Worm (Caenorhabditis elegans) whole organism, dauer: ENCODE measurements around the gene C26E6.1.
"Not testable (repeated sequence)": the region's sequence is repeated elsewhere in the genome, so short reads cannot be mapped to it uniquely, and the experiment has no call there.

Source experiments
- unc-62 ChIP-seq: sonication (generic microtip); optimal IDR thresholded peaks from 2 replicates; lab custom pipeline; 2017; ENCODE audit warnings: missing biosample characterization, missing genetic modification reagents, missing genetic modification characterization

The C26E6.1 gene

DNA sequence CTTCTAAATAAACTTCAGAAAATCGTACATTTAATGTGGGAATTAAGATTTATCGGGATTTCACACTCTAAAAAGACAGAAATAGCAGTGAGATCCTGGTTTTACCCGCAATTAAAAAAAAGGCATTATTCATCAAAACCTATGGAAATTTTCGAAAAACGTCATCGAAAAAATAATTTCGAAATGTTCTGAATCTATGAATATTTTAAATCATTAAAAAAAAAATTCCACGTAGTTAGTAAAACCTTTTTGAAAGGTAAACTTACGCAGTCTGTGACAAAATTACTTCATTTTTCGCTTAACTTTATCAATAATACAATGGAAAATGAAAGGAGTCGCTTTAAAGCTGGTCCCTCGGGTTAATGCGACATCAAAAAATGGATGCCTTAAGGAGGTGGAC is at the start of gene C26E6.1:
C26E6.1 (plus strand) TSS at position 301 of the 400 bp plus-strand sequence.
- no peak for TF ChIP-seq unc-62 (GFP tag; lab: Kevin White, UChicago)

DNA sequence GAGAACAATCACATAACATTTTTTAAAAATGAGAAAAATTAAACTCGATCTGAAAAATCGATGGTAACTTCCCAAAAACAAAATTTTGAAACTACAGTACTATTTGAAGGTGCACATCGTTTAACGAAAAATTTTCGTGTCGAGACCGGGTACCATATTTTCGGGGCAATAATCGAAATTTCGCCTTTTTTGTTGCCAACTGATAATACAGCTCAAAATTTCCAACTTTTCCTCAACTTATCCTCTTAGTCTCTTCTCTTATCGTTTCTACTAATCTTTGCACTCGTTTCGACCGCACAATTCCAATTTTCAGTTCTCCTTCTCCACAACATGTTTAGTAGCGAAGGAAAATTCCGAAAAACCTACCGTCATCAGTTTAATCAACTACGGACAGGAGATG is 49.8 kb upstream of the C26E6.1 start, which contains the start of gene rom-1:
rom-1 (plus strand) TSS at position 301 of the 400 bp plus-strand sequence.
- TF ChIP-seq unc-62 (GFP tag; lab: Kevin White, UChicago): no peak

DNA sequence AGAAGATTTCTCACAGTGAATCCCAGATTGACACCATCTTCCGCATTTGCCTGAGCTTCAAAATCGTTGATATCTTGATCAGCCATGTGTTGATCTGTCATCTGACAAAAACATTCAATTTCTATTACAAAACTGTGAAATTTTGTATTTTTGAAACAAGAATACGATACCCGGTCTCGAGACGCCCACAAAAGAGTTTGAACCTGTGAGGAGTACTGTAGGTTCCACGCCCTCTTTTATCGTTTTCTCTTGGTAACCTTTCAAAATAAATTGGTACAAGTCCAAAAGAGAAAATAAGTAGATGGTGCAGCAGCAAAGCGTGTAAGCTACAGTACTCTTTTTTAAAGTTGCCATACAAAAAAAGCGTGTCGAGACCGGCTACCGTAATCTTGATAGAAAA is 46.7 kb upstream of the C26E6.1 start, which contains the start of gene F26F4.12:
F26F4.12 (minus strand) TSS at position 101 of the 400 bp plus-strand sequence.
- no peak for TF ChIP-seq unc-62 (GFP tag; lab: Kevin White, UChicago)

DNA sequence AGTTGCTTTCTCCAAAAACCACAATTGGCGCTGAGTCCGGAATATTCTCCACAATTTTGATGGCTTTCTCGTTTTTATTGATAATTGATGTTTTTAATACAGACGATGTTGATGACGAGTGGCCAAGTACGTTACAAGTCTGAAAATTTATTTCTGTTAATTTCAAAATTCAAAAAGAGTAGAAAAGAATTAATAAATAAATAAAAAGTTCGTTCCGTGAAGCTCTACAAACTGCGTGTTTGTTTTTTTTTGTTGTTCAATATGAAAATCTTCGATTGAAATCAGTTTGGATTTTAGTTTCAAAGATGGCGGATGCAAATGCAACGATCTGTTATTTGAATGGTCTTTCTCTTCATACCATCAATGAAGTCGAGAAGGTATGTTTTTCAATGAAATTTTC is 45.7 kb upstream of the C26E6.1 start, which contains the start of gene F26F4.2:
F26F4.2 (plus strand) TSS at position 301 of the 400 bp plus-strand sequence.
- TF ChIP-seq unc-62 (GFP tag; lab: Kevin White, UChicago): no peak

DNA sequence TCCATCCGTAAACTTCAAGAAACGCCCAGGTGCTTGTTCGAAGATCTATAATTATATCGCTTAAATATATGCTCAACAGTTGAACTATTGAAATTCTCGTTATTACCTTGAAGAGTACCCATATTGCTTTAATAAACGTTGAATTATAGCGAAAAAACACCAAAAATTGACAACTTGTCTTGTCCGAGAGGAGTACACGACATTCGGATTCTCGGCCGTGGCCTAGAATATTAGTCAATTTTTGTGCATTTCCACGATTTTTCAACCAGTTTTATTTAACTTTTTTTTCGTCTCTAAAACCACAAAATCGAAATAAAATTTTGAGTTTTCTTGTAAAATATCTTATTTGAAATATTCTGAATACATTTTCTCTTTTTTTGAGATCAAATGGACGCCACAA is 44.3 kb upstream of the C26E6.1 start, which contains the start of the genes F26F4.9 and cee-1:
F26F4.9 (minus strand) TSS at position 205 of the 400 bp plus-strand sequence.
cee-1 (plus strand) TSS at position 383 of the 400 bp plus-strand sequence.
- TF ChIP-seq unc-62 (GFP tag; lab: Kevin White, UChicago): no peak

DNA sequence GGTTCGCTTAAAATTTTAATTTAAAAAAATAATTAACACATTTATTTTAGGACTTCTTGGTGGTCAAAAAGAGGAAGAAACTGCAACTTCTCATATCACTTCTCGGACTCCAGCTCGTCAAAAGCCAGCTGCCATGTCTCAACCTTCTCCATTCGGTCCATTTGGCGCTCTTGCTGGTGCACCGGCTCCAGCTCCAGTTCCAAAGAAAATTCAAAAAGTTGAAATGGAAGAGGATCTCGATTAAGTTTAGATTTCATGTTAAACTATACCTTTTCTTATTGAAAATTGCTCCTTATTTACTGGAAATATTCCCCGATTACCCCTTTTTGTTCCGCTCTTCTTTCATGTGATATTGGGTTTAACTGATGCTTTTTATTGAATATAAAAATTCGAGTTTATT is 42.9 kb upstream of the C26E6.1 start:
- TF ChIP-seq unc-62 (GFP tag; lab: Kevin White, UChicago): no peak

DNA sequence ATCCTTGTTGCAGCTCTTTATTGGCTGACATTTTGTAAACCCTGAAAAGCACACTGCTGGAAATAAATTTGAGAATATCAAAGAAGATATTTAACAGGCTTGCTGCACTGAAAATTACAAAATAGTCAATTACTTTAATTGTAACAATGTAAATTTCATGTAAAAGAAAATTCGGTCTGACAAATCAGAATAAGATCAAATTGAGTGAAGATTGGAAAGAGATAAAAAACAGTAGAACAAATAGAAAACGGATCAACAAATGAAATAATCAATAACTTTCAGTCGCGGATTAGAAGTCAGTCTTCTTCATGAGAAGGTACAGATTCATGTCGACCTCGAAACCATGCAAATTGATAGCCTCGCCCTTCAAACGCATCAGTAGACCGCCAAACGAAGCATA is 39.6 kb upstream of the C26E6.1 start, which contains the start of gene rars-1:
rars-1 (minus strand) TSS at position 101 of the 400 bp plus-strand sequence.
- TF ChIP-seq unc-62 (GFP tag; lab: Kevin White, UChicago): no peak

DNA sequence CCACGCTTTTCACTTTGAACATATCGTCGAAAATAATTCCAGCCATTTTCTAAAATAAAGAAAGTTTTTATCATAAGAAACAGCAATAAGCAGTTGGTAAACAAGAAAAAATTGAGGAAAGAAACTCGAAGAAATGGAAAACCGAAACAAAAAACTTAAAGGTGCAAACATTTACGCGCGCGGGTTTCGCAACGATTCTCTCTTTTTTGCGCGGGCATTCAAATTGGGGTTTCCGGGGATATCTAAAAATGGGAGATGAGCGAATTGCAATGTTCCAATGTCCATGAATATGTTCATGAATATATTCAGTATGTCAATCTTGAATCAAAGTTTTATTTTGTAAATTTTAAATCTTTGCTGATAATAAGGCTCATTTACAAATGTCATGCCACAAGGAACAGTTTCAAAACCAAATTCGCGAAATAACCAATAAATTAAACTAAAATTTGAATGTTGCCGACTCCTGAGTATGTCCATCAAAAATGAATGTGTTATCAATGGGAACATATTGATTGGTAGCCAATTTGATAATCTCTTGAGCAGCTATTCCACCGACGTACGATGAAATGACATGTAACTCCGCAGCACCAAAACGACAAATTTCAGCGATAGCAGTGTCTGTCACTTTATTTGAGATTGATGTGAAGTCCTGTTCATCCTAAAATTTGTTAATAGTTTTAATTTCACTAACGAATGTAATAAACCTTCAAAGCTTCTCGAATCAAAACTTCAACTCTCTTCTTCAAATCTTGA is 38.5 kb upstream of the C26E6.1 start, which contains the start of gene rpb-8:
rpb-8 (minus strand) TSS at position 49 of the 753 bp plus-strand sequence.
- TF ChIP-seq unc-62 (GFP tag; lab: Kevin White, UChicago): no peak

DNA sequence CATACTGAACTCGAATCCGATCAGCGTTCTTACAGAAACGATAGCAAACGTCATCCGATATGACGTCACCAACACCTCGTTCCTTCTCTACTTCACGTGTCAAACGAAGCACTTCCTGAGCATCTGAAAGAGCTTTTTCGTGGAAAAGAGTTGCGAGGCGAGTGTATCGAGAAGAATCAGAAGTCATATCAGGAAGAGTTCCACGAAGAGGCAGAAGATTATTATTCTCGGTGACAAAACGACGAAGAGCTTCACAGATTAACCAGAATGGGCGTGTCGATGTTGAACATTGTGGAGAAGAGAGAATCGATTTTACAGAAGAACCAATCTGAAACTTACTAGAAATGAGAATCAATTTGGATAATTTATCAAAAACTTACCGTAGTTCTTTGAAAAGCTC is 37.8 kb upstream of the C26E6.1 start:
- no peak for TF ChIP-seq unc-62 (GFP tag; lab: Kevin White, UChicago)

DNA sequence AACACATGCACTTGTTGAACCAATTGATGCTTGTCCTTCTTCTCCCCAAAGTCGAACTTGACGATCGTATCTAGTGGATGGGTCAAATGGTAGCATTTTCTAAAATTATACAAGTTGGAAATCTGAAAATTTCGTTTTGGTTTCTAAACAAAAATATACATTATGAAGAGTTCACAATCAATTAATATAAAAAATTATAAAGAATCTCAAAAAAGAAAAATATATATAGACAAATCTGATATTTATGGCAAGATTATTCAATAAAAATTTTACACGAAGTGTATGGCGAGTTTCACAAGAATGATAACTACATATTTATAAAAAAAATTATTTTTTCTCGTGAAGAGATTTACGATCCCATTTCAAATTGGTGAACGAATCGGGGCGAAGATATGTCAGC is 36.4 kb upstream of the C26E6.1 start, which contains the start of gene ula-1:
ula-1 (minus strand) TSS at position 101 of the 400 bp plus-strand sequence.
- no peak for TF ChIP-seq unc-62 (GFP tag; lab: Kevin White, UChicago)

DNA sequence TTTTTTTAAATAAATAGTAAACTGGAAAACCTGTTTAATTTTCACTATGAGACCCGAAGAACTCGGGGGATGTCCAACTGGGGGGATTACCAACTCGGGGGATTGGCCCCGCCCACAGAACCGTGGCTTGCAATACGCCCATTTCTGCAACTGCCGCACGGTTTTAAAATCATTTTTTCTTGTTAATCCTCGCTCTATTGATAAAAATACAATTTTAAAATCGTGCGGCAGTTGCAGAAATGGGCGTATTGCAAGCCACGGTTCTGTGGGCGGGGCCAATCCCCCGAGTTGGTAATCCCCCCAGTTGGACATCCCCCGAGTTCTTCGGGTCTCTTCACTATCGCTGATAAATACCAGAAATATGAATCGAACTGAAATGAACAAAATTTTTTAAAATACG is 34.6 kb upstream of the C26E6.1 start, which contains the start of gene mmab-1:
mmab-1 (minus strand) TSS at position 95 of the 400 bp plus-strand sequence.
- TF ChIP-seq unc-62 (GFP tag; lab: Kevin White, UChicago): not testable (repeated sequence)

DNA sequence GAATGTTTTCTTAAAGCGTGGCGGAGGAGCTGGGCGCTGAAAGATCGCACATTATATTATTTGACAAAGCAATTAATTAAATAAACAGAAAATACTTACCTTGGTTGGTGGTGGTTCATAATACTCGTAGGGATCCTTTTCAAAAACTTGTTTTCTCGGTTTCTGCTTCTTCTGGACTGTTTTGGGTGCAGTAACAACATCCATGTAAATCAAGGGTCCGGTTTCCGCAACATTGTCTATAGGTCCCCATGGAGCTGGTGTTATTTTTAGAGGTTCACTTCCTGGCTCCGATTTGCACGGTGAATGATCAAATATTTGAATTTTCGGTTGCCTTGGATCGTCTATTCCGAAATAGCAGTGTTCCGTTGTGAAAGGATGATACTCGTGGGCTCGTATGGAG is 32.5 kb upstream of the C26E6.1 start:
- no peak for TF ChIP-seq unc-62 (GFP tag; lab: Kevin White, UChicago)

DNA sequence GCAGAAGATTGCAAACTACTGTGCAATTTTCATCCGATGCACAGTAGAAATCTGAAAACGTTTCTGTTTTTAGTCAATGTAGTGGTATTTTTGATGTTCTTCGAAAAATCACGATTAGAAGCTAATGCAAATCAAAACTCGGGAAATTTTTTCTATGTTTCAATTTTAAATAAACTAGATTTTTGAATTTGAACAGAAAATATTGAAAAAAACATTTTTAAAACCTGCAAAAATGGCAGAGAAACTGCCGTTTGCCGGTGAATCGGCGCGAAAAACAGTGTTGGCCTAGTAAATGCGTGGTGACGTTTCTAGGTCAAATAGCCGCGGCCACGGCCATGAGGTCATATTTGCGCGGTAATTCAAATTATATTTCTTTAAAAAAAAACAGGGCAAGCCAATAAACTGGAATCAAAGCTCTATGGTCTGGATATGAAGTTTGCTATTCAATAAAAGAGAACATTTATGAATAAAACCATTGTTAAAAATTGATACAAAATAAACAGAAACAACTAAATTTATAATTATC is 26.4 kb upstream of the C26E6.1 start, which contains the start of gene set-2:
set-2 (minus strand) TSS at position 51 of the 526 bp plus-strand sequence.
- TF ChIP-seq unc-62 (GFP tag; lab: Kevin White, UChicago): no peak

DNA sequence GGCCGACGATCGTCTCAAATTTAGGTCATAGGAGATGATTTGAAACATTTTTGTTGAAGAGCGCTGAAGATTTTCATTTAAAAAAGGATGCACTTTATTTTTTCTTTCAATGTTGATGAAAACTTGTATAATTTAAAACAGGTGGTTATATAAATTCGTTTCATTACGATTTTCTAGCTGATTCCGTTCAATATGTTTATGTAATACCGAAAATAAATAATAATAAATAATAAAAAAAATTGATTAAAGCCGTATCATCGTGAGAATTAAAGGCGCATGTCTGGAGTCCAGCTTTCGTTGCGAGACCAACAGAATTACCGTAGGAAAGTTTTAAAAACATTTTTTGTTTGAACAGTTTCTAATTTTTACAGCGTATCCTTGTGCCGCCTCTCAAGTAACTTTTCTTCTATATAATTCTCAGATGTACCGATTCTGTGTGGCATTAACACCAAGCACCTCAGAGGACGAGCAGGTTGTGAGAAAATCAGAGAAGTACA is 24.4 kb upstream of the C26E6.1 start, which contains the start of the genes C26E6.12 and eri-9:
C26E6.12 (minus strand) TSS at position 51 of the 497 bp plus-strand sequence.
eri-9 (plus strand) TSS at position 248 of the 497 bp plus-strand sequence.
- TF ChIP-seq unc-62 (GFP tag; lab: Kevin White, UChicago): no peak

DNA sequence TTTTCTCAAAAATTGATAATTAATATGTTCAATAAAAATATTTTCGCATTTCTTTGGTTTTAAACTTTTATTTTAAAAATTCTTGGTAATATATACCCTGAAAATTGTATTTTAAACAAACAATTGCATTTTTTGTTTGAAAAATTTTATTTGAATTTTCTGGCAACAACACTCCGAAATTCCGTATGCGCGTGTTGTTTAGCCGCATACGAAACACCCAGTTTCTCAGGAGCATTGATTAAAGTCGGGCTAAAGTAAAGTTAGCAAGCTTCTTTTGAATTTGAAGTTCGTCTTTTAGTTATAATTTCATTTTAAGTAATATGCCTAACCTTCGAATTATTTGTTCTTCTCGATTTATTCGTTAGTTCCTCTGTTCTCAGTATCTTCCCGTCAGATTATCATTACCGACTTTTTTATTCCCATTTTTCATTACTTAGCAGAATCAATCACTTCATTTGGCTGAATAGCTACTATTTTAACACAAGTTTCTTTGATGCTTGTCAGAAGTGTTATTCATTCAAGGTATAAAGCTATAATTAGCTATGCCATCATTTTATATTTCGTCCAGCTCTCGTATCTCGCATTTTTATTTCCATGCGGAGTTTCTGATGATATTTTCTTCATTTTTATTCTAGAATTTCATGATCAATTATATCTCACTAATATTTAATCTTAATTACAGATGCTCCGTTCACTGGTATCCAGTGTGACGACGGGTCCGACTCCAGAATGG is 21.6 kb upstream of the C26E6.1 start, which contains the start of gene mrps-18C:
mrps-18C (plus strand) TSS at position 683 of the 733 bp plus-strand sequence.
- TF ChIP-seq unc-62 (GFP tag; lab: Kevin White, UChicago): no peak
